Worm (Caenorhabditis elegans) whole organism, L4/young adult: Measurements from ENCODE around the gene ugt-52.

Source experiments
- W03F9.2 ChIP-seq: fragments of 150-350 bp; optimal IDR thresholded peaks from 2 replicates; lab custom pipeline; 2014; ENCODE audit warnings: missing biosample characterization, missing genetic modification characterization
- dao-5 ChIP-seq: sonication (generic microtip); optimal IDR thresholded peaks from 2 replicates; lab custom pipeline; 2016; ENCODE audit warnings: missing genotype, missing genetic modification characterization, moderate library complexity, missing compliant biosample characterization
- him-1 ChIP-seq: sonication (generic microtip); optimal IDR thresholded peaks from 2 replicates; lab custom pipeline; 2016; ENCODE audit warnings: missing genotype, missing genetic modification reagents, missing genetic modification characterization, missing compliant biosample characterization

ce11 chrIV:830262-830960 lies 51.8 kb downstream of the ugt-52 start:
- no peak for TF ChIP-seq him-1 (tag; lab: Kevin White, UChicago)
- TF ChIP-seq dao-5: no peak
- no peak for TF ChIP-seq W03F9.2
